Fruit fly (Drosophila melanogaster) whole organism, embryonic: ENCODE measurements around the gene CG31161.

Experiments used
- Awh ChIP-seq: fragments of 200-800 bp; sonication (Bioruptor generic); IDR thresholded peaks from 2 replicates; pipeline ENCODE4, ENCODE4 v1.3.6; 2022; ENCODE audit warnings: missing biosample characterization, missing genetic modification characterization
- C15 ChIP-seq: fragments of 200-800 bp; sonication (Bioruptor generic); IDR thresholded peaks from 3 replicates; pipeline ENCODE4 v1.3.6; 2022; ENCODE audit warnings: missing biosample characterization, missing genetic modification characterization
- CG16779 ChIP-seq: fragments of 200-800 bp; sonication (Bioruptor generic); IDR thresholded peaks from 2 replicates; pipeline ENCODE4 v1.3.6; 2022; ENCODE audit warnings: missing biosample characterization, missing genetic modification characterization
- CG16815 ChIP-seq: fragments of 200-800 bp; sonication (Bioruptor generic); optimal IDR thresholded peaks from 3 replicates; lab custom pipeline; 2017; ENCODE audit warnings: missing biosample characterization, mild to moderate bottlenecking, missing genetic modification characterization
- CG2129 ChIP-seq: fragments of 200-800 bp; sonication (Bioruptor generic); IDR thresholded peaks from 2 replicates; pipeline ENCODE4 v1.3.6; 2022; ENCODE audit warnings: missing biosample characterization, missing genetic modification characterization; ENCODE audit not compliant: partially characterized antibody
- CG2199 ChIP-seq: fragments of 200-800 bp; sonication (Bioruptor generic); IDR thresholded peaks from 3 replicates; pipeline ENCODE4 v1.3.6; 2022; ENCODE audit warnings: missing biosample characterization, missing genetic modification characterization
- CG3065 ChIP-seq: fragments of 200-800 bp; sonication (Bioruptor generic); optimal IDR thresholded peaks from 2 replicates; lab custom pipeline; 2016; ENCODE audit warnings: missing biosample characterization, missing genetic modification characterization
- CG3281 ChIP-seq: fragments of 200-800 bp; sonication (Bioruptor generic); optimal IDR thresholded peaks from 3 replicates; lab custom pipeline; 2017; ENCODE audit warnings: missing biosample characterization, mild to moderate bottlenecking, missing genetic modification characterization
- CG4360 ChIP-seq: fragments of 200-800 bp; sonication (Bioruptor generic); IDR thresholded peaks from 2 replicates; pipeline ENCODE4 v1.3.6; 2022; ENCODE audit warnings: missing biosample characterization, missing genetic modification characterization
- CG4404 ChIP-seq: fragments of 200-800 bp; sonication (Bioruptor generic); IDR thresholded peaks from 2 replicates; pipeline ENCODE4 v1.3.6; 2022; ENCODE audit warnings: missing biosample characterization, missing genetic modification characterization
- CG6765 ChIP-seq: fragments of 200-800 bp; sonication (Bioruptor generic); optimal IDR thresholded peaks from 3 replicates; lab custom pipeline; 2017; ENCODE audit warnings: missing biosample characterization, mild to moderate bottlenecking, missing genetic modification characterization
- CG9215 ChIP-seq: fragments of 200-800 bp; sonication (Bioruptor generic); IDR thresholded peaks from 2 replicates; pipeline ENCODE4 v1.3.6; 2022; ENCODE audit warnings: missing biosample characterization, missing genetic modification characterization
- CG9609 ChIP-seq: fragments of 200-800 bp; sonication (Bioruptor generic); optimal IDR thresholded peaks from 3 replicates; lab custom pipeline; 2016; ENCODE audit warnings: missing biosample characterization, missing genetic modification characterization
- Dp ChIP-seq: fragments of 200-800 bp; sonication (Bioruptor generic); optimal IDR thresholded peaks from 2 replicates; lab custom pipeline; 2018; ENCODE audit warnings: missing biosample characterization, mild to moderate bottlenecking, missing genetic modification characterization, moderate library complexity
- Gsc ChIP-seq: fragments of 200-800 bp; sonication (Bioruptor generic); IDR thresholded peaks from 2 replicates; pipeline ENCODE4 v1.3.6; 2022; ENCODE audit warnings: missing biosample characterization, missing genetic modification characterization
- H15 ChIP-seq: fragments of 200-800 bp; sonication (Bioruptor generic); IDR thresholded peaks from 3 replicates; pipeline ENCODE4 v1.3.6; 2022; ENCODE audit warnings: missing biosample characterization, missing genetic modification characterization
- Hr3 ChIP-seq: fragments of 200-800 bp; sonication (Bioruptor generic); optimal IDR thresholded peaks from 3 replicates; lab custom pipeline; 2016; ENCODE audit warnings: missing biosample characterization, missing genetic modification characterization
- Hr39 ChIP-seq: fragments of >200 bp; optimal IDR thresholded peaks from 2 replicates; lab custom pipeline; 2017
- Hr51 ChIP-seq, 2 experiments: fragments of 200-800 bp; sonication (Bioruptor generic); optimal IDR thresholded peaks; 2 replicates in 1 of 2; 3 replicates in 1 of 2; lab custom pipeline; 2016 to 2018; ENCODE audit warnings: missing biosample characterization in 2 of 2, missing genetic modification characterization in 2 of 2, mild to moderate bottlenecking in 1 of 2, moderate library complexity in 1 of 2
- Hr78 ChIP-seq, 2 experiments: fragments of 200-800 bp in 1 of 2; fragments of >200 bp in 1 of 2; sonication (Bioruptor generic) in 1 of 2; optimal IDR thresholded peaks; 2 replicates each; lab custom pipeline; 2017 to 2019; ENCODE audit warnings: missing biosample characterization in 2 of 2, missing genetic modification characterization in 2 of 2, mild to moderate bottlenecking in 1 of 2, moderate library complexity in 1 of 2
- MTF-1 ChIP-seq: fragments of 200-800 bp; sonication (Bioruptor generic); optimal IDR thresholded peaks from 2 replicates; lab custom pipeline; 2018; ENCODE audit warnings: missing biosample characterization, mild to moderate bottlenecking, missing genetic modification characterization, borderline replicate concordance
- Mad ChIP-seq: fragments of 200-800 bp; sonication (Bioruptor generic); optimal IDR thresholded peaks from 2 replicates; lab custom pipeline; 2016; ENCODE audit warnings: missing biosample characterization, missing genetic modification characterization
- Neu2 ChIP-seq: fragments of 200-800 bp; sonication (Bioruptor generic); optimal IDR thresholded peaks from 3 replicates; lab custom pipeline; 2016; ENCODE audit warnings: missing biosample characterization, missing genetic modification characterization, borderline replicate concordance
- Oli ChIP-seq: fragments of 200-800 bp; sonication (Bioruptor generic); optimal IDR thresholded peaks from 2 replicates; lab custom pipeline; 2018; ENCODE audit warnings: missing biosample characterization, mild to moderate bottlenecking, missing genetic modification characterization, moderate library complexity
- PHDP ChIP-seq: fragments of 200-800 bp; sonication (Bioruptor generic); optimal IDR thresholded peaks from 3 replicates; lab custom pipeline; 2018; ENCODE audit warnings: missing biosample characterization, mild to moderate bottlenecking, missing genetic modification characterization, moderate library complexity
- Scr ChIP-seq: fragments of 200-800 bp; sonication (Bioruptor generic); IDR thresholded peaks from 2 replicates; pipeline ENCODE4 v1.3.6; 2022; ENCODE audit warnings: missing biosample characterization, missing genetic modification characterization; ENCODE audit not compliant: partially characterized antibody
- Sin3A ChIP-seq: fragments of >200 bp; optimal IDR thresholded peaks from 2 replicates; lab custom pipeline; 2018
- Ssrp ChIP-seq: fragments of 200-800 bp; sonication (Bioruptor generic); optimal IDR thresholded peaks from 2 replicates; lab custom pipeline; 2018; ENCODE audit warnings: missing biosample characterization, mild to moderate bottlenecking, missing genetic modification characterization, moderate library complexity
- Stat92E ChIP-seq, 3 experiments: fragments of >200 bp in 2 of 3; fragments of 200-800 bp in 1 of 3; sonication (Bioruptor generic) in 1 of 3; optimal IDR thresholded peaks; 2 replicates each; lab custom pipeline; 2017 to 2019; ENCODE audit warnings: missing biosample characterization in 3 of 3, missing genetic modification characterization in 3 of 3, mild to moderate bottlenecking in 1 of 3, moderate library complexity in 1 of 3
- Trl ChIP-seq, 3 experiments: fragments of >200 bp in 2 of 3; fragments of 200-800 bp in 1 of 3; sonication (Bioruptor generic) in 1 of 3; optimal IDR thresholded peaks; 2 replicates in 1 of 3; 3 replicates in 2 of 3; lab custom pipeline; 2016 to 2017; ENCODE audit warnings: missing biosample characterization in 1 of 3, missing genetic modification characterization in 1 of 3
- Xrp1 ChIP-seq: fragments of 200-800 bp; sonication (Bioruptor generic); IDR thresholded peaks from 2 replicates; pipeline ENCODE4 v1.3.6; 2022; ENCODE audit warnings: missing biosample characterization, missing genetic modification characterization
- br ChIP-seq: fragments of >200 bp; optimal IDR thresholded peaks from 2 replicates; lab custom pipeline; 2017
- cad ChIP-seq: fragments of >200 bp; optimal IDR thresholded peaks from 2 replicates; lab custom pipeline; 2017; ENCODE audit warnings: missing biosample characterization, missing genetic modification characterization
- cg ChIP-seq: fragments of 200-800 bp; sonication (Bioruptor generic); optimal IDR thresholded peaks from 3 replicates; lab custom pipeline; 2019; ENCODE audit warnings: missing biosample characterization, mild to moderate bottlenecking, missing genetic modification characterization, moderate library complexity
- crc ChIP-seq: fragments of 200-800 bp; sonication (Bioruptor generic); optimal IDR thresholded peaks from 2 replicates; lab custom pipeline; 2016; ENCODE audit warnings: missing biosample characterization, missing genetic modification characterization
- dan ChIP-seq: fragments of 200-800 bp; sonication (Bioruptor generic); IDR thresholded peaks from 2 replicates; pipeline ENCODE4 v1.3.6; 2022; ENCODE audit warnings: missing biosample characterization, missing genetic modification characterization
- disco-r ChIP-seq: fragments of 200-800 bp; sonication (Bioruptor generic); optimal IDR thresholded peaks from 2 replicates; lab custom pipeline; 2016; ENCODE audit warnings: missing biosample characterization, missing genetic modification characterization
- fru ChIP-seq: fragments of >200 bp; optimal IDR thresholded peaks from 2 replicates; lab custom pipeline; 2017
- ftz-f1 ChIP-seq: fragments of 200-800 bp; sonication (Bioruptor generic); optimal IDR thresholded peaks from 2 replicates; lab custom pipeline; 2016; ENCODE audit warnings: missing biosample characterization, missing genetic modification characterization
- gcm2 ChIP-seq: fragments of 200-800 bp; sonication (Bioruptor generic); optimal IDR thresholded peaks from 2 replicates; lab custom pipeline; 2016; ENCODE audit warnings: missing biosample characterization, missing genetic modification characterization
- kah ChIP-seq: fragments of 200-800 bp; sonication (Bioruptor generic); optimal IDR thresholded peaks from 2 replicates; lab custom pipeline; 2018; ENCODE audit warnings: missing biosample characterization, mild to moderate bottlenecking, missing genetic modification characterization
- ken ChIP-seq: fragments of 200-800 bp; sonication (Bioruptor generic); IDR thresholded peaks from 3 replicates; pipeline ENCODE4 v1.3.6; 2022; ENCODE audit warnings: missing biosample characterization, missing genetic modification characterization
- lola ChIP-seq, 3 experiments: fragments of >200 bp in 2 of 3; fragments of 200-800 bp in 1 of 3; sonication (Bioruptor generic) in 1 of 3; optimal IDR thresholded peaks; 2 replicates each; lab custom pipeline; 2017 to 2019; ENCODE audit warnings: missing biosample characterization in 3 of 3, missing genetic modification characterization in 3 of 3, mild to moderate bottlenecking in 1 of 3, moderate library complexity in 1 of 3
- lov ChIP-seq, 2 experiments: fragments of 200-800 bp in 1 of 2; fragments of >200 bp in 1 of 2; sonication (Bioruptor generic) in 1 of 2; IDR thresholded peaks in 1 of 2; optimal IDR thresholded peaks in 1 of 2; 2 replicates in 1 of 2; 3 replicates in 1 of 2; pipeline versions ENCODE4 v1.3.6 to Lab custom; 2017 to 2022; ENCODE audit warnings: missing biosample characterization in 1 of 2, missing genetic modification characterization in 1 of 2
- mirr ChIP-seq: fragments of 200-800 bp; sonication (Bioruptor generic); optimal IDR thresholded peaks from 3 replicates; lab custom pipeline; 2018; ENCODE audit warnings: missing biosample characterization, mild to moderate bottlenecking, missing genetic modification characterization
- mld ChIP-seq: fragments of 200-800 bp; sonication (Bioruptor generic); IDR thresholded peaks from 3 replicates; pipeline ENCODE4 v1.3.6; 2022; ENCODE audit warnings: missing biosample characterization, missing genetic modification characterization; ENCODE audit not compliant: partially characterized antibody
- sd ChIP-seq: fragments of 200-800 bp; sonication (Bioruptor generic); optimal IDR thresholded peaks from 3 replicates; lab custom pipeline; 2018; ENCODE audit warnings: missing biosample characterization, mild to moderate bottlenecking, missing genetic modification characterization, moderate library complexity
- sqz ChIP-seq: fragments of 200-800 bp; sonication (Bioruptor generic); optimal IDR thresholded peaks from 3 replicates; lab custom pipeline; 2018; ENCODE audit warnings: missing biosample characterization, mild to moderate bottlenecking, missing genetic modification characterization
- sug ChIP-seq: fragments of 200-800 bp; optimal IDR thresholded peaks from 2 replicates; lab custom pipeline; 2019; ENCODE audit warnings: missing biosample characterization, mild to moderate bottlenecking, missing genetic modification characterization, moderate library complexity
- trem ChIP-seq: fragments of 200-800 bp; optimal IDR thresholded peaks from 3 replicates; lab custom pipeline; 2019; ENCODE audit warnings: missing biosample characterization, mild to moderate bottlenecking, missing genetic modification characterization, moderate library complexity
- wor ChIP-seq: fragments of 200-800 bp; sonication (Bioruptor generic); IDR thresholded peaks from 2 replicates; pipeline ENCODE4 v1.3.6; 2022; ENCODE audit warnings: missing biosample characterization, missing genetic modification characterization

CG31161 gene

DNA sequence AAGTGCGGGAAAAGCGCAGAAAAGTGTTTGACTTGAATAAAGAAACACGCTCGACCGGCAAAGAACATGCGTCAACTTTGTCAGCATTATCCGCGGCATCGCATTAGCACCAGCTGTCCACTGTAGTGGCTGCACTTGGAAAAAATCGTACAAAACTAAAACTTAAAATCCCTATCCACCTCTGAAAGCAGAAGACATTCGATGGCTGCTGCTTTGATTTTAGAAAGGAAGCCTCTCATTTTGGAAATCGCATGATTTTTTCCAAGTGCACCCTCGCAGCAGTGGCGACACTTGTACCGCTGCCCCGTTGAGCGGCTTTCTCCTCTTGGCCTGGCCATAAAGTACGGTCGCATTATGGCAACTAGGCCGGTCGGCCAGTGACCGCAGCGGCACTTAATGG is 48.0 kb downstream of the CG31161 start (continued):
- TF ChIP-seq Hr78 (GFP tag; optimal IDR thresholded peaks at IDR 0.05; lab: Kevin White, UChicago) = no peak
- no peak for TF ChIP-seq CG2199 (GFP tag; lab: Robert Waterston, UW)
- TF ChIP-seq Xrp1 (GFP tag; lab: Robert Waterston, UW) = peak; percentile 37; the same call in 1 of the 2 replicates
- no peak for TF ChIP-seq mirr (GFP tag; lab: Kevin White, UChicago)
- no peak for TF ChIP-seq br (lab: Kevin White, UChicago)
- no peak for TF ChIP-seq sqz (GFP tag; lab: Kevin White, UChicago)
- TF ChIP-seq cad = no peak
- no peak for TF ChIP-seq ftz-f1 (GFP tag; lab: Kevin White, UChicago)
- TF ChIP-seq sug = no peak
- TF ChIP-seq sd (tag; lab: Kevin White, UChicago) = no peak
- TF ChIP-seq MTF-1 = no peak
- no peak for TF ChIP-seq Trl (optimal IDR thresholded peaks at IDR 0.05; lab: Kevin White, UChicago)
- no peak for TF ChIP-seq Trl (GFP tag; optimal IDR thresholded peaks at IDR 0.05; lab: Kevin White, UChicago)
- 0 out of 3 replicates have a peak, but pooled peaks have one; percentile 38 for TF ChIP-seq H15 (GFP tag; lab: Robert Waterston, UW)
- no peak for TF ChIP-seq CG9609 (GFP tag; lab: Kevin White, UChicago)
- no peak for TF ChIP-seq Stat92E (GFP tag; optimal IDR thresholded peaks at IDR 0.05; lab: Kevin White, UChicago)
- TF ChIP-seq Sin3A = no peak
- TF ChIP-seq CG2129 (GFP tag; lab: Robert Waterston, UW) = no peak
- no peak for TF ChIP-seq Awh (GFP tag; lab: Robert Waterston, UW)
- TF ChIP-seq Scr (GFP tag; lab: Robert Waterston, UW) = no peak
- TF ChIP-seq Hr51 (GFP tag; optimal IDR thresholded peaks at IDR 0.05; lab: Kevin White, UChicago) = peak in 1 of 2 experiments; percentile 39
- TF ChIP-seq crc (GFP tag; lab: Kevin White, UChicago) = no peak
- no peak for TF ChIP-seq Dp (GFP tag; lab: Kevin White, UChicago)
- no peak for TF ChIP-seq CG4404 (GFP tag; lab: Robert Waterston, UW)
- no peak for TF ChIP-seq CG16779 (GFP tag; lab: Robert Waterston, UW)
- no peak for TF ChIP-seq Neu2 (GFP tag; lab: Kevin White, UChicago)
- TF ChIP-seq CG3065 (GFP tag; lab: Kevin White, UChicago) = no peak
- TF ChIP-seq C15 (GFP tag; lab: Robert Waterston, UW) = no peak
- TF ChIP-seq disco-r (GFP tag; lab: Kevin White, UChicago) = no peak
- no peak for TF ChIP-seq CG16815 (GFP tag; lab: Kevin White, UChicago)
- TF ChIP-seq PHDP = peak; percentile 46
- no peak for TF ChIP-seq CG9215
- TF ChIP-seq Hr39 = no peak
- no peak for TF ChIP-seq fru
- no peak for TF ChIP-seq CG3281 (GFP tag; lab: Kevin White, UChicago)
- TF ChIP-seq trem = no peak
- TF ChIP-seq wor (GFP tag; lab: Robert Waterston, UW) = peak; percentile 60
- TF ChIP-seq gcm2 (GFP tag; lab: Kevin White, UChicago) = no peak
- TF ChIP-seq lola (GFP tag; optimal IDR thresholded peaks at IDR 0.05; lab: Kevin White, UChicago) = no peak
- TF ChIP-seq Mad = no peak
- no peak for TF ChIP-seq CG4360 (GFP tag; lab: Robert Waterston, UW)
- no peak for TF ChIP-seq cg (GFP tag; lab: Kevin White, UChicago)
- TF ChIP-seq Ssrp (tag; lab: Kevin White, UChicago) = peak; percentile 48
- TF ChIP-seq lov (optimal IDR thresholded peaks at IDR 0.05; lab: Kevin White, UChicago) = no peak
- no peak for TF ChIP-seq lov (GFP tag; IDR thresholded peaks at IDR 0.05; lab: Robert Waterston, UW)
- peak; percentile 54 for TF ChIP-seq Oli (tag; lab: Kevin White, UChicago)
- TF ChIP-seq kah (GFP tag; lab: Kevin White, UChicago) = no peak
- no peak for TF ChIP-seq mld (GFP tag; lab: Robert Waterston, UW)
- peak; percentile 4 for TF ChIP-seq Hr3 (GFP tag; lab: Kevin White, UChicago)
- TF ChIP-seq Gsc (GFP tag; lab: Robert Waterston, UW) = no peak
- peak; percentile 66; the same call in 2 of the 3 replicates for TF ChIP-seq ken (GFP tag; lab: Robert Waterston, UW)
- TF ChIP-seq CG6765 (GFP tag; lab: Kevin White, UChicago) = no peak
- TF ChIP-seq dan (GFP tag; lab: Robert Waterston, UW) = no peak
